Worm (Caenorhabditis elegans): ENCODE measurements around the gene sago-1.

sago-1 gene

DNA sequence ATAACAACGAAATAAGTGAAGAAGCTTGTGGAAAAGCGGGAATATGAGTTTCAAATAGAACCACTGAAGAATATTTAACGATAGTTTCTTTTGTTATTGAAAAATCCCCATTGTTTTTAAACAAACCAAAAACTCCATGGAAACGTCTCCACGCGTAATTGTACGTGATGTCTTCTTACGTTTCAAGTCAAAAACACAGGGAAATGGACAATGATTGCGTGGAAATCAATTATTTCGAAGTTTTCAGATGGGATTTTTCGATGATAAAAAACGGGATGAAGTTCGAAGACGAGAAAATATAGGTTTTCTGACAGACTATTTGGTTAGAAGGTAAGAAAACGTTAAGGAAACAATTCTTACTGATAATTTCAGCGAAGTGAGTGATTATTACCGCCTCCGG is 22.4 kb upstream of the sago-1 start, which contains the start of the genes K12B6.4 and spe-49:
TSS of gene K12B6.4 (minus strand) at position 101 of the 400 bp plus-strand sequence.
TSS of gene spe-49 (plus strand) at position 185 of the 400 bp plus-strand sequence.
- TF ChIP-seq dve-1 (tag; optimal IDR thresholded peaks at IDR 0.05; ENCODE audit: insufficient read depth) (no peak), ama-1 (optimal IDR thresholded peaks at IDR 0.05) (no peak), aly-2 (tag; optimal IDR thresholded peaks at IDR 0.05) (no peak), aha-1 (tag) (peak; percentile 38), Y75B8A.6 (GFP tag; IDR thresholded peaks at IDR 0.05) (no peak), nhr-28 (tag; optimal IDR thresholded peaks at IDR 0.05) (no peak)

DNA sequence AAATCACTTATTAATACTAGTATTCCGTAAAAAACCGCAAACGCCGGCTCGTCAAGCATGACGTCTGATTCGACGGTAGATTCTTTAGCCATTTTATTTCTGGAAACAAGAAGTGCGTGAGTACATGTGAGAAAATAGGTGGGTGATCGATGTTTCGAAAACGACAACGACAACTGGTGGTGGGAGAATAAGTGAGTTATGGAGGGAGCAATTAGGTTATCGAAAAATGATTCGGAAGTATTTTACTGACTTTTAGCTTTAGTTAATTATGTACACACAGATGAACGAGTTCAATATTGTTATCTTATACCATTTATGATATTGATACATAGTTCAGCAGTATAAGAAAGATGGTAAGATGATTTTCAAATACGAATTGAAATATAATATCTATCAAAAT is 17.2 kb upstream of the sago-1 start, which contains the start of gene srn-1:
TSS of gene srn-1 (minus strand) at position 101 of the 400 bp plus-strand sequence.
- TF ChIP-seq attf-4 (tag; optimal IDR thresholded peaks at IDR 0.05) (no peak), daf-8 (GFP tag; IDR thresholded peaks at IDR 0.05) (no peak), nhr-41 (GFP tag; IDR thresholded peaks at IDR 0.05) (no peak), mxl-2 (GFP tag; conservative IDR thresholded peaks at IDR 0.05) (no peak), nhr-48 (tag; optimal IDR thresholded peaks at IDR 0.05) (no peak), R02D3.7 (tag; optimal IDR thresholded peaks at IDR 0.05) (no peak)

DNA sequence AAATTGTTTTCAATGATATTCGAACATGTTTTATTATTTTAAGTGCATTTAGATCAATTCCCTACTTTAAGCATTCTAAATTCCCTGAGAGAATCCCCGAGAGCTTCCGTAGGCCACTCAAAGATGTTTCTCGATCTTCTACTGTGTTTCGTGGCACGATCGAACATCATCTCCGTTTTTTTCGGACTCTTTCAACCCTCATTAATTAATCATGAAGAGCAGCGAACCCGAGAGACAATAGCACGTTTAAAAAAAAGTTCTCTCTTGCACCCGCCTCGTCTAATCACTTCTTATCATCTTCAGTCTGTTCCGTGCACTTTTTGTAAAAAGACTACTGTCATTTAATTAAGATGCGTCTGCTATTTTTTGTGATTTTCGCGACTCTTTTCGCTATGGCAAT is 15.0 kb upstream of the sago-1 start, which contains the start of gene K12B6.11:
TSS of gene K12B6.11 (plus strand) at position 301 of the 400 bp plus-strand sequence.
- TF ChIP-seq Y5F2A.4 (GFP tag; optimal IDR thresholded peaks at IDR 0.05), result no peak
- TF ChIP-seq dmd-6 (GFP tag; IDR thresholded peaks at IDR 0.05), result peak; percentile 25; the same call in 1 of the 2 replicates

DNA sequence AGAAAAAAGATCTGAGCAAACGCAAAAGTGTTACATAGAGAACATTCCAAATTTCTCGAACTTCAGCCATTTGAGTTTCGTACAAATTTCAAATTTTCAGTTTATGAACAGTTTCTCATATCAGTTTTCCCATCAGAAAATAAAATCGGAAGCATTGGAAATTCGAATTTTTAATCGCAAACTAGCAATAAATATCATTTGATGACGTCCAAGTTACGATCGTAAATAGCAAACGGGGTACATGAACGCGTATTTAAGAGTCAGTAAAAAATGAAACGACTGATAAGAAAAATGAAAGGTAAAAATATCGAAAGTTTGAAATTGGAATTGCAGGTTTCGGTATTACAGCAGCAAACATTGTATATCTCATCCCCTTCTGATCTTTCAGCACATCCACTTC is 12.3 kb upstream of the sago-1 start:
- TF ChIP-seq pqm-1 (tag; optimal IDR thresholded peaks at IDR 0.05), result peak; percentile 54
- TF ChIP-seq dmd-6 (GFP tag; IDR thresholded peaks at IDR 0.05), result peak; percentile 30; the same call in 1 of the 2 replicates
- no peak for TF ChIP-seq skn-1 (tag; optimal IDR thresholded peaks at IDR 0.05)
- TF ChIP-seq nhr-28 (tag; optimal IDR thresholded peaks at IDR 0.05), result peak; percentile 7
- peak; percentile 52 for TF ChIP-seq dve-1 (tag; optimal IDR thresholded peaks at IDR 0.05; ENCODE audit: insufficient read depth)
- TF ChIP-seq egl-27 (tag; optimal IDR thresholded peaks at IDR 0.05), result no peak
- TF ChIP-seq php-3 (GFP tag; IDR thresholded peaks at IDR 0.05), result peak; percentile 93
- TF ChIP-seq dmd-8 (GFP tag; IDR thresholded peaks at IDR 0.05), result no peak
- TF ChIP-seq daf-16 (GFP tag; optimal IDR thresholded peaks at IDR 0.05), result no peak
- peak; percentile 65 for TF ChIP-seq daf-16 (tag; optimal IDR thresholded peaks at IDR 0.05)

DNA sequence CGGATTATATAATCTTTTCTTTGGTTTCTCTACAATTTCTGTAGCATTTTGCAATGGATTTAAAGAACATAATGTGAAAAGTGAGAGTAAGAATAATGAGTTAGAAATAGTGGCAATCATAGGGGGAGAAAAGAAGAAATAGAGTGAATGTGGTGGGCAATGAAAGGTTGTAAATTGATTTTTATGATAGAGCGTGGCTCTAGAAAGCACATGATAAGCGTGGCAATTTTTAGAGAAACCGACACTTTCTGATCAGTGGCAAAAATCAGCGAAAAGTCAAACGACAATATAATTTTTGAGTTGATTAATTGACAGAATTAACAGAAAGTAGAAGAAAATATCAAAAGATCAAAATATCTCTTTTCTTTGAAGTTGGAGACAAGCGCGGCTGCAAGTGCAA is 11.2 kb upstream of the sago-1 start, which contains the start of gene K12B6.9:
TSS of gene K12B6.9 (minus strand) at position 266 of the 400 bp plus-strand sequence.
- peak; percentile 34 for TF ChIP-seq aha-1 (tag)
- TF ChIP-seq pqm-1 (tag; optimal IDR thresholded peaks at IDR 0.05), result peak; percentile 76
- no peak for TF ChIP-seq rbr-2 (tag; optimal IDR thresholded peaks at IDR 0.05)
- TF ChIP-seq lin-15B (tag; optimal IDR thresholded peaks at IDR 0.05), result no peak
- TF ChIP-seq hlh-30 (tag; optimal IDR thresholded peaks at IDR 0.05; ENCODE audit: insufficient read depth), result peak; percentile 36
- TF ChIP-seq T26A8.4 (GFP tag; IDR thresholded peaks at IDR 0.05), result no peak
- TF ChIP-seq nhr-28 (tag; optimal IDR thresholded peaks at IDR 0.05), result peak; percentile 48
- TF ChIP-seq daf-16 (GFP tag; optimal IDR thresholded peaks at IDR 0.05), result no peak
- TF ChIP-seq daf-16 (tag; optimal IDR thresholded peaks at IDR 0.05), result peak; percentile 43
- TF ChIP-seq Y5F2A.4 (GFP tag; optimal IDR thresholded peaks at IDR 0.05), result no peak
- TF ChIP-seq unc-62 (GFP tag; optimal IDR thresholded peaks at IDR 0.05 in 1 of 2), result peak in 1 of 2 experiments; percentile 54
- TF ChIP-seq unc-62 (tag; optimal IDR thresholded peaks at IDR 0.05), result no peak
- TF ChIP-seq aly-2 (tag; optimal IDR thresholded peaks at IDR 0.05), result no peak
- peak; percentile 64 for TF ChIP-seq dmd-6 (GFP tag; IDR thresholded peaks at IDR 0.05)
- TF ChIP-seq hlh-11 (tag; optimal IDR thresholded peaks at IDR 0.05), result peak; percentile 48
- TF ChIP-seq php-3 (GFP tag; IDR thresholded peaks at IDR 0.05), result peak; percentile 61; the same call in 1 of the 2 replicates
- no peak for TF ChIP-seq dpl-1 (GFP tag; optimal IDR thresholded peaks at IDR 0.05)
- TF ChIP-seq dmd-8 (GFP tag; IDR thresholded peaks at IDR 0.05), result no peak
- TF ChIP-seq Y105C5A.15 (GFP tag; IDR thresholded peaks at IDR 0.05), result no peak
- peak; percentile 39 for TF ChIP-seq dve-1 (tag; optimal IDR thresholded peaks at IDR 0.05; ENCODE audit: insufficient read depth)
- no peak for TF ChIP-seq egl-43 (GFP tag; IDR thresholded peaks at IDR 0.05)
- TF ChIP-seq nhr-237 (tag; optimal IDR thresholded peaks at IDR 0.05), result no peak

All from whole organism, L4 larva.